Worm (Caenorhabditis elegans): ENCODE measurements around the gene ttr-26.

ttr-26 gene

ce11 chrV:18565621-18566020 lies 5.5 kb upstream of the ttr-26 start:
- TF ChIP-seq spr-1 (tag; optimal IDR thresholded peaks at IDR 0.05), result no peak
- no peak for TF ChIP-seq nhr-10 (tag; optimal IDR thresholded peaks at IDR 0.05)
- TF ChIP-seq mxl-3 (GFP tag; optimal IDR thresholded peaks at IDR 0.05), result no peak
- no peak for TF ChIP-seq unc-62 (GFP tag; optimal IDR thresholded peaks at IDR 0.05 in 1 of 2)
- TF ChIP-seq unc-62 (tag; optimal IDR thresholded peaks at IDR 0.05), result no peak
- TF ChIP-seq mdt-29 (GFP tag; IDR thresholded peaks at IDR 0.05), result no peak
- TF ChIP-seq lin-29 (GFP tag; IDR thresholded peaks at IDR 0.05), result no peak
- TF ChIP-seq nhr-41 (GFP tag; IDR thresholded peaks at IDR 0.05), result no peak
- no peak for TF ChIP-seq mxl-2 (GFP tag; conservative IDR thresholded peaks at IDR 0.05)
- TF ChIP-seq F44E2.7 (GFP tag; IDR thresholded peaks at IDR 0.05), result no peak
- no peak for TF ChIP-seq zip-2 (tag; optimal IDR thresholded peaks at IDR 0.05)

ce11 chrV:18564786-18565185 lies 4.7 kb upstream of the ttr-26 start, which contains the start of gene srg-34:
TSS of gene srg-34 (minus strand) at chrV:18564886.
- TF ChIP-seq R02D3.7 (tag; optimal IDR thresholded peaks at IDR 0.05) (no peak), unc-39 (tag; optimal IDR thresholded peaks at IDR 0.05) (no peak), ceh-44 (GFP tag; IDR thresholded peaks at IDR 0.05) (no peak), snpc-1.2 (GFP tag; IDR thresholded peaks at IDR 0.05) (no peak), nhr-77 (tag; optimal IDR thresholded peaks at IDR 0.05) (no peak), dmd-6 (GFP tag; IDR thresholded peaks at IDR 0.05) (no peak), aha-1 (tag) (no peak), Y105C5A.15 (GFP tag; IDR thresholded peaks at IDR 0.05) (no peak), php-3 (GFP tag; IDR thresholded peaks at IDR 0.05) (no peak), set-16 (GFP tag; IDR thresholded peaks at IDR 0.05) (no peak), ceh-32 (tag; optimal IDR thresholded peaks at IDR 0.05; ENCODE audit: poor library complexity) (no peak), unc-62 (GFP tag; optimal IDR thresholded peaks at IDR 0.05 in 1 of 2) (no peak), unc-62 (tag; optimal IDR thresholded peaks at IDR 0.05) (no peak), F44E2.7 (GFP tag; IDR thresholded peaks at IDR 0.05) (no peak), rbr-2 (tag; optimal IDR thresholded peaks at IDR 0.05) (no peak), lin-1 (GFP tag; IDR thresholded peaks at IDR 0.05) (no peak)

- TF ChIP-seq duxl-1 (tag; optimal IDR thresholded peaks at IDR 0.05; ENCODE audit: poor library complexity) (no peak), aha-1 (tag) (peak; percentile 54)
Observed at ce11 chrV:18560944-18561343, 856 bp upstream of the ttr-26 start.

- TF ChIP-seq fos-1 (tag; optimal IDR thresholded peaks at IDR 0.05) (no peak), duxl-1 (tag; optimal IDR thresholded peaks at IDR 0.05; ENCODE audit: poor library complexity) (no peak), daf-16 (GFP tag; optimal IDR thresholded peaks at IDR 0.05) (peak in 1 of 2 experiments; percentile 77), daf-16 (tag; optimal IDR thresholded peaks at IDR 0.05) (no peak)
Observed at ce11 chrV:18556488-18556887, 3.6 kb downstream of the ttr-26 start, which contains the start of the genes ttr-24 and ttr-25. TSS of gene ttr-24 (minus strand) at chrV:18556643. TSS of gene ttr-25 (plus strand) at chrV:18556714.

- no peak for TF ChIP-seq hmg-1.1 (GFP tag; IDR thresholded peaks at IDR 0.05)
- TF ChIP-seq hif-1 (tag; optimal IDR thresholded peaks at IDR 0.05), result no peak
- TF ChIP-seq aha-1 (tag), result no peak
- TF ChIP-seq ceh-44 (GFP tag; IDR thresholded peaks at IDR 0.05), result no peak
- no peak for TF ChIP-seq dpl-1 (GFP tag; optimal IDR thresholded peaks at IDR 0.05)
- no peak for TF ChIP-seq lin-29 (GFP tag; IDR thresholded peaks at IDR 0.05)
- no peak for TF ChIP-seq hlh-30 (tag; optimal IDR thresholded peaks at IDR 0.05; ENCODE audit: insufficient read depth)
Observed at ce11 chrV:18553750-18554149, 6.3 kb downstream of the ttr-26 start, which contains the start of gene Y51A2D.8. TSS of gene Y51A2D.8 (minus strand) at chrV:18553850.

- TF ChIP-seq Y5F2A.4 (GFP tag; optimal IDR thresholded peaks at IDR 0.05), result no peak
- no peak for TF ChIP-seq F37D6.2 (tag; optimal IDR thresholded peaks at IDR 0.05)
- TF ChIP-seq duxl-1 (tag; optimal IDR thresholded peaks at IDR 0.05; ENCODE audit: poor library complexity), result no peak
Observed at ce11 chrV:18536015-18536414, 24.1 kb downstream of the ttr-26 start.
